Worm (Caenorhabditis elegans) whole organism, late embryonic: Measurements from ENCODE around the gene ced-8.
"Not testable (repeated sequence)": the region's sequence is repeated elsewhere in the genome, so short reads cannot be mapped to it uniquely, and the experiment has no call there.

Experiments
- C38D4.7 ChIP-seq: fragments of 200-800 bp; sonication (Bioruptor generic); optimal IDR thresholded peaks from 2 replicates; lab custom pipeline; 2018; ENCODE audit warnings: mild to moderate bottlenecking, missing genetic modification characterization, moderate library complexity, missing compliant biosample characterization
- F13H6.1 ChIP-seq: sonication (generic microtip); optimal IDR thresholded peaks from 2 replicates; lab custom pipeline; 2016; ENCODE audit warnings: missing genetic modification characterization, missing compliant biosample characterization
- K09A11.1 ChIP-seq: sonication (generic microtip); optimal IDR thresholded peaks from 2 replicates; lab custom pipeline; 2017; ENCODE audit warnings: antibody characterized with exemption, mild to moderate bottlenecking, missing genetic modification characterization, missing compliant biosample characterization; ENCODE audit not compliant: insufficient read depth
- T23F11.4 ChIP-seq: fragments of 200-800 bp; sonication (Bioruptor generic); optimal IDR thresholded peaks from 2 replicates; lab custom pipeline; 2018; ENCODE audit warnings: mild to moderate bottlenecking, missing genetic modification characterization, missing compliant biosample characterization
- ama-1 ChIP-seq: fragments of 150-350 bp; optimal IDR thresholded peaks from 2 replicates; lab custom pipeline; 2014
- ceh-14 ChIP-seq: sonication (generic microtip); optimal IDR thresholded peaks from 2 replicates; lab custom pipeline; 2016; ENCODE audit warnings: missing genotype, missing genetic modification characterization, missing compliant biosample characterization
- ceh-18 ChIP-seq: sonication (generic microtip); optimal IDR thresholded peaks from 2 replicates; lab custom pipeline; 2016; ENCODE audit warnings: missing genetic modification characterization, missing compliant biosample characterization
- ceh-19 ChIP-seq: fragments of 200-800 bp; sonication (Bioruptor generic); optimal IDR thresholded peaks from 2 replicates; lab custom pipeline; 2018; ENCODE audit warnings: mild to moderate bottlenecking, missing genetic modification characterization, missing compliant biosample characterization
- ceh-24 ChIP-seq: sonication (generic microtip); optimal IDR thresholded peaks from 2 replicates; lab custom pipeline; 2016; ENCODE audit warnings: mild to moderate bottlenecking, missing genetic modification characterization, missing compliant biosample characterization
- ceh-30 ChIP-seq: fragments of 150-350 bp; optimal IDR thresholded peaks from 2 replicates; lab custom pipeline; 2014; ENCODE audit warnings: missing biosample characterization, missing genetic modification characterization
- ceh-31 ChIP-seq: sonication (generic microtip); optimal IDR thresholded peaks from 2 replicates; lab custom pipeline; 2016; ENCODE audit warnings: missing genetic modification characterization, missing compliant biosample characterization
- ceh-34 ChIP-seq: sonication (generic microtip); optimal IDR thresholded peaks from 2 replicates; lab custom pipeline; 2016; ENCODE audit warnings: mild to moderate bottlenecking, missing genetic modification characterization, missing compliant biosample characterization
- ceh-45 ChIP-seq: fragments of 200-800 bp; sonication (Bioruptor generic); IDR thresholded peaks from 2 replicates; pipeline ENCODE4 v1.3.6; 2022; ENCODE audit warnings: missing genetic modification reagents, missing genetic modification characterization, missing compliant biosample characterization
- ceh-48 ChIP-seq: sonication (generic microtip); optimal IDR thresholded peaks from 2 replicates; lab custom pipeline; 2016; ENCODE audit warnings: missing genetic modification characterization, inconsistent platforms, missing compliant biosample characterization
- ets-4 ChIP-seq: sonication (generic microtip); optimal IDR thresholded peaks from 2 replicates; lab custom pipeline; 2016; ENCODE audit warnings: missing genetic modification characterization, missing compliant biosample characterization
- eyg-1 ChIP-seq: sonication (generic microtip); optimal IDR thresholded peaks from 2 replicates; lab custom pipeline; 2016; ENCODE audit warnings: missing genotype, missing genetic modification characterization, missing compliant biosample characterization
- gmeb-2 ChIP-seq: sonication (generic microtip); optimal IDR thresholded peaks from 2 replicates; lab custom pipeline; 2016; ENCODE audit warnings: missing genetic modification characterization, inconsistent platforms, missing compliant biosample characterization
- hlh-13 ChIP-seq: fragments of 200-800 bp; sonication (Bioruptor generic); optimal IDR thresholded peaks from 2 replicates; lab custom pipeline; 2018; ENCODE audit warnings: mild to moderate bottlenecking, missing genetic modification characterization, missing compliant biosample characterization
- hlh-15 ChIP-seq: sonication (generic microtip); optimal IDR thresholded peaks from 2 replicates; lab custom pipeline; 2016; ENCODE audit warnings: missing genetic modification characterization, missing compliant biosample characterization
- hlh-30 ChIP-seq: sonication (generic microtip); optimal IDR thresholded peaks from 2 replicates; lab custom pipeline; 2017; ENCODE audit warnings: antibody characterized with exemption, missing genetic modification characterization, missing compliant biosample characterization; ENCODE audit not compliant: insufficient read depth
- hlh-6 ChIP-seq: sonication (generic microtip); optimal IDR thresholded peaks from 2 replicates; lab custom pipeline; 2016; ENCODE audit warnings: missing genotype, missing genetic modification characterization, missing compliant biosample characterization
- lim-6 ChIP-seq: sonication (generic microtip); optimal IDR thresholded peaks from 2 replicates; lab custom pipeline; 2016; ENCODE audit warnings: missing genetic modification characterization, missing compliant biosample characterization
- lin-11 ChIP-seq: fragments of 200-800 bp; sonication (Bioruptor generic); optimal IDR thresholded peaks from 2 replicates; lab custom pipeline; 2018; ENCODE audit warnings: mild to moderate bottlenecking, missing genetic modification characterization, missing compliant biosample characterization
- madf-2 ChIP-seq: sonication (generic microtip); optimal IDR thresholded peaks from 2 replicates; lab custom pipeline; 2017; ENCODE audit warnings: missing genetic modification characterization, missing compliant biosample characterization
- mec-3 ChIP-seq: sonication (generic microtip); optimal IDR thresholded peaks from 2 replicates; lab custom pipeline; 2016; ENCODE audit warnings: borderline replicate concordance, missing genetic modification characterization, missing compliant biosample characterization
- nfya-1 ChIP-seq: sonication (generic microtip); optimal IDR thresholded peaks from 2 replicates; lab custom pipeline; 2017; ENCODE audit warnings: missing genetic modification characterization, mild to moderate bottlenecking, missing compliant biosample characterization, antibody characterized with exemption, moderate library complexity
- odd-2 ChIP-seq: sonication (generic microtip); optimal IDR thresholded peaks from 2 replicates; lab custom pipeline; 2017; ENCODE audit warnings: antibody characterized with exemption, mild to moderate bottlenecking, missing genetic modification characterization, missing compliant biosample characterization
- pat-9 ChIP-seq: fragments of 200-800 bp; sonication (Bioruptor generic); optimal IDR thresholded peaks from 2 replicates; lab custom pipeline; 2018; ENCODE audit warnings: mild to moderate bottlenecking, missing genetic modification characterization, moderate library complexity, missing compliant biosample characterization
- pax-1 ChIP-seq: fragments of 150-350 bp; optimal IDR thresholded peaks from 2 replicates; lab custom pipeline; 2014; ENCODE audit warnings: missing biosample characterization, missing genetic modification characterization
- pros-1 ChIP-seq: fragments of 150-350 bp; optimal IDR thresholded peaks from 2 replicates; lab custom pipeline; 2014; ENCODE audit warnings: missing biosample characterization, missing genetic modification reagents, missing genetic modification characterization
- rnt-1 ChIP-seq: sonication (generic microtip); optimal IDR thresholded peaks from 2 replicates; lab custom pipeline; 2016; ENCODE audit warnings: missing genetic modification characterization, missing compliant biosample characterization
- sdc-2 ChIP-seq: sonication (generic microtip); optimal IDR thresholded peaks from 2 replicates; lab custom pipeline; 2016; ENCODE audit warnings: missing genotype, missing genetic modification characterization, missing compliant biosample characterization
- sox-2 ChIP-seq: fragments of 200-800 bp; sonication (Bioruptor generic); IDR thresholded peaks from 2 replicates; pipeline ENCODE4 v1.3.6; 2022; ENCODE audit warnings: missing genetic modification reagents, missing genetic modification characterization, missing compliant biosample characterization
- sox-4 ChIP-seq: sonication (generic microtip); optimal IDR thresholded peaks from 2 replicates; lab custom pipeline; 2017; ENCODE audit warnings: mild to moderate bottlenecking, missing genetic modification characterization, inconsistent platforms, missing compliant biosample characterization
- syd-9 ChIP-seq: sonication (generic microtip); optimal IDR thresholded peaks from 2 replicates; lab custom pipeline; 2016; ENCODE audit warnings: mild to moderate bottlenecking, missing genetic modification characterization, moderate library complexity, missing compliant biosample characterization
- unc-3 ChIP-seq, 2 experiments: fragments of 200-800 bp in 1 of 2; sonication (Bioruptor generic) in 1 of 2; sonication (generic microtip) in 1 of 2; conservative IDR thresholded peaks in 1 of 2; optimal IDR thresholded peaks in 1 of 2; 2 replicates each; pipeline versions ENCODE4 v1.3.6 to Lab custom; 2016 to 2022; ENCODE audit warnings: missing compliant biosample characterization in 2 of 2, missing genetic modification characterization in 2 of 2, missing genetic modification reagents in 1 of 2
- unc-86 ChIP-seq: sonication (generic microtip); optimal IDR thresholded peaks from 2 replicates; lab custom pipeline; 2016; ENCODE audit warnings: missing genetic modification characterization, missing compliant biosample characterization

ced-8 gene

ce11 chrX:8417727-8418126 is 1.0 kb upstream of the ced-8 start:
- TF ChIP-seq unc-86 (tag; lab: Kevin White, UChicago) (no peak), rnt-1 (tag; lab: Kevin White, UChicago) (no peak), gmeb-2 (no peak), nfya-1 (tag; lab: Kevin White, UChicago) (no peak), ceh-24 (tag; lab: Kevin White, UChicago) (no peak), sox-4 (tag; lab: Kevin White, UChicago) (no peak), madf-2 (tag; lab: Kevin White, UChicago) (no peak), ceh-48 (tag; lab: Kevin White, UChicago) (no peak), T23F11.4 (GFP tag; lab: Kevin White, UChicago) (no peak), unc-3 (GFP tag; conservative IDR thresholded peaks at IDR 0.05; lab: Robert Waterston, UW) (no peak), unc-3 (tag; optimal IDR thresholded peaks at IDR 0.05; lab: Kevin White, UChicago) (no peak), eyg-1 (tag; lab: Kevin White, UChicago) (no peak), ama-1 (no peak), ets-4 (tag; lab: Kevin White, UChicago) (no peak), lim-6 (tag; lab: Kevin White, UChicago) (no peak), C38D4.7 (GFP tag; lab: Kevin White, UChicago) (no peak), ceh-14 (tag; lab: Kevin White, UChicago) (no peak), mec-3 (tag; lab: Kevin White, UChicago) (no peak), ceh-19 (GFP tag; lab: Kevin White, UChicago) (no peak)
- TF ChIP-seq, all 69 proteins: peak for 0

DNA sequence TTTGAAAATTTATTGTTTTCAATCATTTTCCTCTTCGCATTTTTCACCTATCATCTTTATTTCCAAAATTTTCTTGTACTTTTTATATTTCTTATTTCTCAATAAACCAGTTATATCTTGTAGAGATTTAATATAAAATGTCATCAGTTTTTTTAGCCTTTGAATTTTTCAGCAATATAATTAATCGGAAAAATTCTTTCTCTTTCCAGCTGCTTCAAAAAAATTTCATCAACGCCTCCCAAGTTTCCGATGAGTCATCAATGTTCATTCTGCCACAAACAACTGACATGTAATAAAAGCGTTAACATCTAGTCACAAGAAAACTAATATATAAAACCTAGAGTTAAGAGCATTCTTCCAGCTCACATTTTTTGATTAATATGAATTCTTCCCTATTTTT is 3.6 kb downstream of the ced-8 start, which contains the start of gene F08F1.4:
Gene F08F1.4, plus strand, starts transcription at position 301 of the 400 bp plus-strand sequence.
- no peak for TF ChIP-seq K09A11.1 (tag; lab: Kevin White, UChicago)
- no peak for TF ChIP-seq ceh-18 (tag; lab: Kevin White, UChicago)
- no peak for TF ChIP-seq F13H6.1 (tag; lab: Kevin White, UChicago)
- TF ChIP-seq hlh-6 (tag; lab: Kevin White, UChicago) = no peak
- no peak for TF ChIP-seq hlh-13
- no peak for TF ChIP-seq ceh-45
- no peak for TF ChIP-seq ceh-31 (tag; lab: Kevin White, UChicago)
- no peak for TF ChIP-seq hlh-15

DNA sequence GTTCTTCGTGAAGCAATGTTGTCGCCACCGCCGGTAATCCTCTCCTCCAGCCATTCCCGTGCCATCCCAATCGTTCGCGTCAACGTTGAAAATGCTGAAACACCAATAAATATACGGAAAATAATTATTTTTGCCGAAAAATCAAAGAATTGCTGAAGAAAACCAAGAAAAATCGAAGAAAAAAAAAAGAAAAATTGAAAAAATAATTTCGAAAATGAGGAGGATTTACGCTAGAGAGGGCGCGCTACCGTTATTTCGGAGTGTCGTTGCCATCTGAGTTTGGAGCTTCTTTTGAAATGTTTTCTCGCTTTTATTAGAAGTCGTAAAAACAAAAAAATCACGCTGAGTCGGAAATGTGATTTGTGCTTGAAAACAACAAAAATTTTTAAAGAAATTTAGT is 6.0 kb downstream of the ced-8 start, which contains the start of gene F08F1.9:
Gene F08F1.9, minus strand, starts transcription at position 101 of the 400 bp plus-strand sequence.
- TF ChIP-seq pat-9; pros-1 (tag; lab: Kevin White, UChicago); ceh-30 (tag; lab: Kevin White, UChicago): not testable (repeated sequence)

DNA sequence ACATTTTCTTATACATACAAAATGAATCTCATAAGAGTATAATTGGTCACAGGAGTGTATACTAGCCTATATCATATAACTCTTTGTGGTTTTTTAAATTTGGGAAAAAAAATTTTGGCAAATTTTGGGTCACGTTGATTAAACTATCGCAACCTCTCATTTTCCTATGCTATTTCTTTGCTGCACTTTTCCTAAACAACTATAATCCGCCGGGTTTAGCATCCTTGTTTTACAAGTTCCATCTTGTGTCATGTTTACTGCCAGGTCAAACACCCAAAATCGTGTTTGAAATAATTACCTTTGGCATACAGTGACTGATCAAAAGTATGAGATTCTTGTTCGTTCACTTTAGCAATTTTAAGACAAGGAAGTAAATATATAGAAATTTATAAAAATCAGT is 8.5 kb downstream of the ced-8 start, which contains the start of gene sulp-3:
Gene sulp-3, minus strand, starts transcription at position 101 of the 400 bp plus-strand sequence.
- no peak for TF ChIP-seq sdc-2 (tag; lab: Kevin White, UChicago)
- no peak for TF ChIP-seq syd-9 (tag; lab: Kevin White, UChicago)
- no peak for TF ChIP-seq lin-11 (tag; lab: Kevin White, UChicago)
- no peak for TF ChIP-seq rnt-1 (tag; lab: Kevin White, UChicago)
- TF ChIP-seq pax-1 (tag; lab: Kevin White, UChicago) = no peak
- TF ChIP-seq ceh-34 (tag; lab: Kevin White, UChicago) = no peak
- TF ChIP-seq nfya-1 (tag; lab: Kevin White, UChicago) = no peak
- TF ChIP-seq ama-1 = no peak
- TF ChIP-seq odd-2 (tag; lab: Kevin White, UChicago) = no peak
- TF ChIP-seq sox-2 = no peak
- no peak for TF ChIP-seq ceh-18 (tag; lab: Kevin White, UChicago)
- no peak for TF ChIP-seq mec-3 (tag; lab: Kevin White, UChicago)
- TF ChIP-seq hlh-30 (tag; lab: Kevin White, UChicago) = no peak
